Worm (Caenorhabditis elegans) whole organism, young adult: Measurements from ENCODE around the gene Y60C6A.3.

Experiments used
- B0035.1 ChIP-seq: sonication (generic microtip); optimal IDR thresholded peaks from 2 replicates; lab custom pipeline; 2016; ENCODE audit warnings: missing genetic modification characterization, mild to moderate bottlenecking, missing compliant biosample characterization, missing genotype, missing genetic modification reagents
- B0336.3 ChIP-seq: fragments of 200-800 bp; sonication (Bioruptor generic); IDR thresholded peaks from 2 replicates; pipeline ENCODE4 v1.3.6; 2022; ENCODE audit warnings: missing genetic modification characterization, missing compliant biosample characterization
- F22D6.2 ChIP-seq: sonication (generic microtip); optimal IDR thresholded peaks from 2 replicates; lab custom pipeline; 2016; ENCODE audit warnings: mild to moderate bottlenecking, missing genetic modification characterization, missing compliant biosample characterization
- F52B5.7 ChIP-seq: sonication (generic microtip); optimal IDR thresholded peaks from 2 replicates; lab custom pipeline; 2016; ENCODE audit warnings: mild to moderate bottlenecking, missing genetic modification characterization, missing compliant biosample characterization
- F57A8.1 ChIP-seq: fragments of 200-800 bp; sonication (Bioruptor generic); optimal IDR thresholded peaks from 2 replicates; lab custom pipeline; 2018; ENCODE audit warnings: mild to moderate bottlenecking, missing genetic modification characterization, moderate library complexity, missing compliant biosample characterization
- T26A5.8 ChIP-seq: sonication (generic microtip); optimal IDR thresholded peaks from 2 replicates; lab custom pipeline; 2016; ENCODE audit warnings: missing genetic modification characterization, missing compliant biosample characterization
- Y53F4B.3 ChIP-seq: fragments of 200-800 bp; sonication (Bioruptor generic); IDR thresholded peaks from 2 replicates; pipeline ENCODE4 v1.3.6; 2022; ENCODE audit warnings: missing genetic modification reagents, missing genetic modification characterization, missing compliant biosample characterization
- Y53G8AR.9 ChIP-seq: fragments of 200-800 bp; sonication (Bioruptor generic); conservative IDR thresholded peaks from 2 replicates; pipeline ENCODE4 v1.3.6; 2022; ENCODE audit warnings: missing genetic modification reagents, missing genetic modification characterization, missing compliant biosample characterization
- ZK185.1 ChIP-seq: sonication (generic microtip); optimal IDR thresholded peaks from 2 replicates; lab custom pipeline; 2016; ENCODE audit warnings: mild to moderate bottlenecking, missing genetic modification characterization, missing compliant biosample characterization; ENCODE audit not compliant: poor library complexity, severe bottlenecking
- athp-1 ChIP-seq: sonication (generic microtip); optimal IDR thresholded peaks from 2 replicates; lab custom pipeline; 2017; ENCODE audit warnings: mild to moderate bottlenecking, missing genetic modification characterization, missing compliant biosample characterization
- bed-2 ChIP-seq: fragments of 200-800 bp; sonication (Bioruptor generic); IDR thresholded peaks from 2 replicates; pipeline ENCODE4 v1.3.6; 2022; ENCODE audit warnings: missing genetic modification reagents, missing genetic modification characterization, missing compliant biosample characterization
- ccch-3 ChIP-seq: fragments of 200-800 bp; sonication (Bioruptor generic); optimal IDR thresholded peaks from 2 replicates; lab custom pipeline; 2018; ENCODE audit warnings: mild to moderate bottlenecking, missing genetic modification characterization, missing compliant biosample characterization
- cebp-1 ChIP-seq, 2 experiments: fragments of 200-800 bp in 1 of 2; sonication (Bioruptor generic) in 1 of 2; sonication (generic microtip) in 1 of 2; IDR thresholded peaks in 1 of 2; optimal IDR thresholded peaks in 1 of 2; 2 replicates each; pipeline versions ENCODE4 v1.3.6 to Lab custom; 2017 to 2022; ENCODE audit warnings: missing compliant biosample characterization in 2 of 2, missing genetic modification characterization in 2 of 2, mild to moderate bottlenecking in 1 of 2, missing genetic modification reagents in 1 of 2, moderate library complexity in 1 of 2
- ceh-40 ChIP-seq: fragments of 200-800 bp; sonication (Bioruptor generic); IDR thresholded peaks from 2 replicates; pipeline ENCODE4 v1.3.6; 2022; ENCODE audit warnings: missing genetic modification characterization, missing compliant biosample characterization
- ekl-4 ChIP-seq: fragments of 200-800 bp; sonication (Bioruptor generic); IDR thresholded peaks from 2 replicates; pipeline ENCODE4 v1.3.6; 2022; ENCODE audit warnings: missing genetic modification reagents, missing genetic modification characterization, missing compliant biosample characterization
- ets-4 ChIP-seq: fragments of 200-800 bp; sonication (Bioruptor generic); optimal IDR thresholded peaks from 2 replicates; lab custom pipeline; 2018; ENCODE audit warnings: mild to moderate bottlenecking, missing genetic modification characterization, missing compliant biosample characterization
- gei-17 ChIP-seq: fragments of 200-800 bp; sonication (Bioruptor generic); optimal IDR thresholded peaks from 2 replicates; lab custom pipeline; 2018; ENCODE audit warnings: mild to moderate bottlenecking, missing genetic modification characterization, missing compliant biosample characterization
- hlh-26 ChIP-seq: fragments of 200-800 bp; sonication (Bioruptor generic); conservative IDR thresholded peaks from 2 replicates; pipeline ENCODE4 v1.3.6; 2022; ENCODE audit warnings: missing genetic modification reagents, missing genetic modification characterization, missing compliant biosample characterization
- lag-1 ChIP-seq: fragments of 200-800 bp; sonication (Bioruptor generic); IDR thresholded peaks from 2 replicates; pipeline ENCODE4 v1.3.6; 2022; ENCODE audit warnings: missing genetic modification reagents, missing genetic modification characterization, missing compliant biosample characterization
- let-607 ChIP-seq, 2 experiments: fragments of 200-800 bp in 1 of 2; sonication (Bioruptor generic) in 1 of 2; sonication (generic microtip) in 1 of 2; optimal IDR thresholded peaks; 2 replicates each; lab custom pipeline; 2016 to 2018; ENCODE audit warnings: mild to moderate bottlenecking in 2 of 2, missing compliant biosample characterization in 2 of 2, missing genetic modification characterization in 2 of 2, moderate library complexity in 2 of 2, missing genotype in 1 of 2
- lin-26 ChIP-seq: fragments of 200-800 bp; sonication (Bioruptor generic); IDR thresholded peaks from 2 replicates; pipeline ENCODE4 v1.3.6; 2022; ENCODE audit warnings: missing genetic modification reagents, missing genetic modification characterization, missing compliant biosample characterization
- lin-54 ChIP-seq: fragments of 200-800 bp; sonication (Bioruptor generic); optimal IDR thresholded peaks from 2 replicates; lab custom pipeline; 2018; ENCODE audit warnings: mild to moderate bottlenecking, missing genetic modification characterization, missing compliant biosample characterization
- madf-3 ChIP-seq: fragments of 200-800 bp; sonication (Bioruptor generic); IDR thresholded peaks from 2 replicates; pipeline ENCODE4 v1.3.6; 2022; ENCODE audit warnings: missing genetic modification reagents, missing genetic modification characterization, missing compliant biosample characterization
- nfya-2 ChIP-seq: fragments of 200-800 bp; sonication (Bioruptor generic); IDR thresholded peaks from 2 replicates; pipeline ENCODE4 v1.3.6; 2022; ENCODE audit warnings: missing genetic modification reagents, missing genetic modification characterization, missing compliant biosample characterization
- nhr-27 ChIP-seq: fragments of 200-800 bp; sonication (Bioruptor generic); optimal IDR thresholded peaks from 2 replicates; lab custom pipeline; 2018; ENCODE audit warnings: mild to moderate bottlenecking, missing genetic modification characterization, moderate library complexity, missing compliant biosample characterization
- nhr-90 ChIP-seq: sonication (generic microtip); optimal IDR thresholded peaks from 2 replicates; lab custom pipeline; 2016; ENCODE audit warnings: missing genotype, mild to moderate bottlenecking, missing genetic modification characterization, missing compliant biosample characterization
- pha-4 ChIP-seq: fragments of 150-350 bp; sonication (generic microtip); optimal IDR thresholded peaks from 2 replicates; lab custom pipeline; 2014; ENCODE audit warnings: missing biosample characterization, missing genetic modification reagents, missing genetic modification characterization
- repo-1 ChIP-seq: sonication (generic microtip); optimal IDR thresholded peaks from 2 replicates; lab custom pipeline; 2017; ENCODE audit warnings: mild to moderate bottlenecking, missing genetic modification characterization, missing compliant biosample characterization
- snpc-1.3 ChIP-seq: sonication (generic microtip); optimal IDR thresholded peaks from 2 replicates; lab custom pipeline; 2017; ENCODE audit warnings: missing genetic modification characterization, mild to moderate bottlenecking, missing compliant biosample characterization, antibody characterized with exemption, moderate library complexity, missing genotype, missing genetic modification reagents; ENCODE audit not compliant: insufficient read depth
- ztf-22 ChIP-seq: fragments of 200-800 bp; sonication (Bioruptor generic); optimal IDR thresholded peaks from 2 replicates; lab custom pipeline; 2018; ENCODE audit warnings: mild to moderate bottlenecking, missing genetic modification characterization, moderate library complexity, missing compliant biosample characterization
- ztf-28 ChIP-seq: fragments of 200-800 bp; sonication (Bioruptor generic); IDR thresholded peaks from 2 replicates; pipeline ENCODE4 v1.3.6; 2022; ENCODE audit warnings: missing genetic modification reagents, missing genetic modification characterization, missing compliant biosample characterization

The Y60C6A.3 gene

ce11 chrV:4777388-4777986 lies 8.1 kb upstream of the Y60C6A.3 start, which contains the start of gene C18G1.1:
Gene C18G1.1 (plus strand): TSS chrV:4777960.
- TF ChIP-seq F22D6.2 (tag; lab: Kevin White, UChicago) = no peak
- TF ChIP-seq madf-3 (GFP tag; lab: Robert Waterston, UW) = no peak
- no peak for TF ChIP-seq let-607 (tag; optimal IDR thresholded peaks at IDR 0.05; lab: Kevin White, UChicago)

ce11 chrV:4783313-4783712 lies 2.3 kb upstream of the Y60C6A.3 start, which contains the start of gene Y60C6A.1:
Gene Y60C6A.1 (plus strand): TSS chrV:4783613.
- no peak for TF ChIP-seq F22D6.2 (tag; lab: Kevin White, UChicago)

DNA sequence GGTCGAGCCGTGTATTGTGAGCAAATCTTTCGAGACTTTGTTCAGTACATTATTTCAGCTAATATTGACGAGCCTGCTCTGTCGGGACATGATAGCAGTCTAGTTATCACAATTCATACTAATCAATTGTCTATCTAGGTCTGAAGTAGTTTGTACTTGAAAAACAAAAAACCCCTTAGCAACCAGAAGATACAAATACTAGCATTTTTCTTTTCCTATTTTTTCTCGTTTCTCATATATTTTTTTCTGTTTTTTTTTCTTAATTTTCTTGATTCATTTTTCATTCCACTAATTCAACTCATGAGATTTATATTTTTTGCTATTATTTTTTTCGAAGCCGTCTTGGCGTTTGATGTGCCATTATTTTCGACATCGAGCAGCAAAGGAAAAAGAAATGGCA lies 1.6 kb downstream of the Y60C6A.3 start, which contains the start of gene R02F11.9:
Gene R02F11.9 (plus strand): TSS at position 301 of the 400 bp plus-strand sequence.
- TF ChIP-seq madf-3 (GFP tag; lab: Robert Waterston, UW) (no peak), B0035.1 (no peak), nfya-2 (no peak), hlh-26 (no peak), gei-17 (GFP tag; lab: Kevin White, UChicago) (no peak), F52B5.7 (tag; lab: Kevin White, UChicago) (no peak), cebp-1 (GFP tag; IDR thresholded peaks at IDR 0.05; lab: Robert Waterston, UW) (no peak), cebp-1 (tag; optimal IDR thresholded peaks at IDR 0.05; lab: Kevin White, UChicago) (no peak)

ce11 chrV:4787836-4788235 lies 2.2 kb downstream of the Y60C6A.3 start:
- TF ChIP-seq nhr-90 (no peak), Y53G8AR.9 (no peak), T26A5.8 (no peak), lin-26 (GFP tag; lab: Robert Waterston, UW) (no peak), ekl-4 (GFP tag; lab: Robert Waterston, UW) (no peak), pha-4 (tag; lab: Kevin White, UChicago) (no peak), snpc-1.3 (tag; lab: Kevin White, UChicago) (no peak), ccch-3 (GFP tag; lab: Kevin White, UChicago) (no peak), B0336.3 (GFP tag; lab: Robert Waterston, UW) (no peak), F57A8.1 (GFP tag; lab: Kevin White, UChicago) (no peak), nhr-27 (tag; lab: Kevin White, UChicago) (no peak), athp-1 (tag; lab: Kevin White, UChicago) (no peak), ztf-22 (no peak), ets-4 (GFP tag; lab: Kevin White, UChicago) (no peak)

- TF ChIP-seq nhr-90 (no peak), repo-1 (tag; lab: Kevin White, UChicago) (no peak), T26A5.8 (no peak), ztf-28 (GFP tag; lab: Robert Waterston, UW) (no peak), ceh-40 (no peak), lin-54 (no peak), Y53F4B.3 (GFP tag; lab: Robert Waterston, UW) (no peak), ZK185.1 (tag; lab: Kevin White, UChicago) (no peak), lag-1 (GFP tag; lab: Robert Waterston, UW) (no peak), F52B5.7 (tag; lab: Kevin White, UChicago) (no peak), bed-2 (GFP tag; lab: Robert Waterston, UW) (no peak)
Observed at ce11 chrV:4788823-4789222, 3.2 kb downstream of the Y60C6A.3 start, which contains the start of gene R02F11.10. Gene R02F11.10 (plus strand): TSS chrV:4789123.
